Fruit fly (Drosophila melanogaster) whole organism, embryonic: ENCODE results near the gene CG31141.

ENCODE experiments used
- Adf1 ChIP-seq: fragments of 200-800 bp; sonication (Bioruptor generic); IDR thresholded peaks from 2 replicates; pipeline ENCODE4 v1.3.6; 2022; ENCODE audit warnings: missing biosample characterization, missing genetic modification characterization
- B-H1 ChIP-seq: fragments of 200-800 bp; sonication (Bioruptor generic); IDR thresholded peaks from 3 replicates; pipeline ENCODE4 v1.3.6; 2022; ENCODE audit warnings: missing biosample characterization, missing genetic modification characterization
- CG10274 ChIP-seq: fragments of 200-800 bp; sonication (Bioruptor generic); optimal IDR thresholded peaks from 3 replicates; lab custom pipeline; 2017; ENCODE audit warnings: missing biosample characterization, mild to moderate bottlenecking, missing genetic modification characterization
- CG10543 ChIP-seq: fragments of 200-800 bp; sonication (Bioruptor generic); optimal IDR thresholded peaks from 3 replicates; lab custom pipeline; 2017; ENCODE audit warnings: missing biosample characterization, mild to moderate bottlenecking, missing genetic modification characterization, moderate library complexity
- CG10979 ChIP-seq: fragments of 200-800 bp; sonication (Bioruptor generic); optimal IDR thresholded peaks from 2 replicates; lab custom pipeline; 2018; ENCODE audit warnings: missing biosample characterization, mild to moderate bottlenecking, missing genetic modification characterization, moderate library complexity
- CG11247 ChIP-seq: fragments of 200-800 bp; sonication (Bioruptor generic); IDR thresholded peaks from 2 replicates; pipeline ENCODE4 v1.3.6; 2022; ENCODE audit warnings: missing biosample characterization, missing genetic modification characterization
- CG11560 ChIP-seq: fragments of 200-800 bp; sonication (Bioruptor generic); IDR thresholded peaks from 3 replicates; pipeline ENCODE4 v1.3.6; 2022; ENCODE audit warnings: missing biosample characterization, missing genetic modification characterization
- CG11695 ChIP-seq: fragments of 200-800 bp; sonication (Bioruptor generic); IDR thresholded peaks from 3 replicates; pipeline ENCODE4 v1.3.6; 2022; ENCODE audit warnings: missing biosample characterization, missing genetic modification characterization
- CG12104 ChIP-seq: fragments of 200-800 bp; sonication (Bioruptor generic); optimal IDR thresholded peaks from 3 replicates; lab custom pipeline; 2016; ENCODE audit warnings: missing biosample characterization, missing genetic modification characterization
- CG14860 ChIP-seq: fragments of 200-800 bp; sonication (Bioruptor generic); IDR thresholded peaks from 3 replicates; pipeline ENCODE4 v1.3.6; 2022; ENCODE audit warnings: missing biosample characterization, missing genetic modification characterization; ENCODE audit not compliant: partially characterized antibody
- CG15514 ChIP-seq: fragments of 200-800 bp; sonication (Bioruptor generic); optimal IDR thresholded peaks from 3 replicates; lab custom pipeline; 2017; ENCODE audit warnings: missing biosample characterization, missing genetic modification characterization, mild to moderate bottlenecking, moderate library complexity, missing genetic modification reagents
- CG16779 ChIP-seq: fragments of 200-800 bp; sonication (Bioruptor generic); IDR thresholded peaks from 2 replicates; pipeline ENCODE4 v1.3.6; 2022; ENCODE audit warnings: missing biosample characterization, missing genetic modification characterization
- CG18599 ChIP-seq: fragments of 200-800 bp; sonication (Bioruptor generic); optimal IDR thresholded peaks from 3 replicates; lab custom pipeline; 2017; ENCODE audit warnings: missing biosample characterization, missing genetic modification characterization, mild to moderate bottlenecking, moderate library complexity, missing genetic modification reagents
- CG2889 ChIP-seq: fragments of 200-800 bp; sonication (Bioruptor generic); IDR thresholded peaks from 3 replicates; pipeline ENCODE4 v1.3.6; 2022; ENCODE audit warnings: missing biosample characterization, missing genetic modification characterization
- CG30431 ChIP-seq: fragments of 200-800 bp; sonication (Bioruptor generic); optimal IDR thresholded peaks from 2 replicates; lab custom pipeline; 2017; ENCODE audit warnings: missing biosample characterization, missing genetic modification characterization
- CG32767 ChIP-seq: fragments of 200-800 bp; sonication (Bioruptor generic); IDR thresholded peaks from 2 replicates; pipeline ENCODE4 v1.3.6; 2022; ENCODE audit warnings: missing biosample characterization, missing genetic modification characterization
- CG3281 ChIP-seq: fragments of 200-800 bp; sonication (Bioruptor generic); optimal IDR thresholded peaks from 3 replicates; lab custom pipeline; 2017; ENCODE audit warnings: missing biosample characterization, mild to moderate bottlenecking, missing genetic modification characterization
- CG34376 ChIP-seq: fragments of 200-800 bp; sonication (Bioruptor generic); optimal IDR thresholded peaks from 2 replicates; lab custom pipeline; 2018; ENCODE audit warnings: missing biosample characterization, mild to moderate bottlenecking, missing genetic modification characterization
- CG6254 ChIP-seq: fragments of 200-800 bp; sonication (Bioruptor generic); optimal IDR thresholded peaks from 3 replicates; lab custom pipeline; 2017; ENCODE audit warnings: mild to moderate bottlenecking, missing biosample characterization, missing genetic modification reagents, missing genetic modification characterization
- CG6813 ChIP-seq: fragments of 200-800 bp; sonication (Bioruptor generic); optimal IDR thresholded peaks from 2 replicates; lab custom pipeline; 2017; ENCODE audit warnings: missing biosample characterization, missing genetic modification characterization, mild to moderate bottlenecking, moderate library complexity, missing genetic modification reagents
- CG8290 ChIP-seq, 3 experiments: fragments of 200-800 bp; sonication (Bioruptor generic); optimal IDR thresholded peaks; 2 replicates each; lab custom pipeline; 2016 to 2019; ENCODE audit warnings: missing biosample characterization in 3 of 3, missing genetic modification characterization in 3 of 3, mild to moderate bottlenecking in 2 of 3, moderate library complexity in 1 of 3
- CTCF ChIP-seq: fragments of 200-800 bp; sonication (Bioruptor generic); optimal IDR thresholded peaks from 2 replicates; lab custom pipeline; 2017; ENCODE audit warnings: missing biosample characterization, mild to moderate bottlenecking, missing genetic modification characterization, moderate library complexity
- Drgx ChIP-seq: fragments of 200-800 bp; sonication (Bioruptor generic); IDR thresholded peaks from 2 replicates; pipeline ENCODE4 v1.3.6; 2022; ENCODE audit warnings: missing biosample characterization, missing genetic modification characterization
- Fer1 ChIP-seq: fragments of 200-800 bp; sonication (Bioruptor generic); optimal IDR thresholded peaks from 2 replicates; lab custom pipeline; 2017; ENCODE audit warnings: missing biosample characterization, mild to moderate bottlenecking, missing genetic modification characterization
- Fer2 ChIP-seq: fragments of 200-800 bp; sonication (Bioruptor generic); optimal IDR thresholded peaks from 2 replicates; lab custom pipeline; 2018; ENCODE audit warnings: missing biosample characterization, mild to moderate bottlenecking, missing genetic modification characterization, moderate library complexity
- Hand ChIP-seq: fragments of 200-800 bp; sonication (Bioruptor generic); optimal IDR thresholded peaks from 2 replicates; lab custom pipeline; 2017; ENCODE audit warnings: mild to moderate bottlenecking, missing biosample characterization, missing genetic modification reagents, missing genetic modification characterization
- Jarid2 ChIP-seq: fragments of 200-800 bp; sonication (Bioruptor generic); optimal IDR thresholded peaks from 3 replicates; lab custom pipeline; 2017; ENCODE audit warnings: mild to moderate bottlenecking, missing biosample characterization, missing genetic modification reagents, missing genetic modification characterization
- Kr ChIP-seq: fragments of 200-800 bp; sonication (Bioruptor generic); optimal IDR thresholded peaks from 2 replicates; lab custom pipeline; 2017; ENCODE audit warnings: missing biosample characterization, mild to moderate bottlenecking, missing genetic modification characterization
- Lhr ChIP-seq: fragments of 200-800 bp; sonication (Bioruptor generic); optimal IDR thresholded peaks from 3 replicates; lab custom pipeline; 2017; ENCODE audit warnings: mild to moderate bottlenecking, missing biosample characterization, missing genetic modification reagents, missing genetic modification characterization
- MTF-1 ChIP-seq: fragments of 200-800 bp; sonication (Bioruptor generic); optimal IDR thresholded peaks from 2 replicates; lab custom pipeline; 2018; ENCODE audit warnings: missing biosample characterization, mild to moderate bottlenecking, missing genetic modification characterization, borderline replicate concordance
- Med ChIP-seq: fragments of 200-800 bp; sonication (Bioruptor generic); peaks from one replicate; lab custom pipeline; 2016; ENCODE audit warnings: missing biosample characterization, missing genetic modification characterization, mild to moderate bottlenecking, inconsistent platforms, moderate library complexity
- NC2α ChIP-seq: fragments of 200-800 bp; sonication (Bioruptor generic); optimal IDR thresholded peaks from 2 replicates; lab custom pipeline; 2016; ENCODE audit warnings: missing biosample characterization, missing genetic modification characterization
- NC2β ChIP-seq: fragments of 200-800 bp; sonication (Bioruptor generic); optimal IDR thresholded peaks from 2 replicates; lab custom pipeline; 2016; ENCODE audit warnings: missing biosample characterization, missing genetic modification characterization
- Opbp ChIP-seq: fragments of 200-800 bp; sonication (Bioruptor generic); IDR thresholded peaks from 3 replicates; pipeline ENCODE4 v1.3.6; 2022; ENCODE audit warnings: missing biosample characterization, missing genetic modification characterization; ENCODE audit not compliant: partially characterized antibody
- Rx ChIP-seq: fragments of 200-800 bp; sonication (Bioruptor generic); IDR thresholded peaks from 2 replicates; pipeline ENCODE4 v1.3.6; 2022; ENCODE audit warnings: missing biosample characterization, missing genetic modification characterization
- Scr ChIP-seq: fragments of 200-800 bp; sonication (Bioruptor generic); IDR thresholded peaks from 2 replicates; pipeline ENCODE4 v1.3.6; 2022; ENCODE audit warnings: missing biosample characterization, missing genetic modification characterization; ENCODE audit not compliant: partially characterized antibody
- abd-A ChIP-seq: fragments of 200-800 bp; sonication (Bioruptor generic); optimal IDR thresholded peaks from 3 replicates; lab custom pipeline; 2019; ENCODE audit warnings: missing biosample characterization, mild to moderate bottlenecking, missing genetic modification characterization, moderate library complexity
- amos ChIP-seq: fragments of 200-800 bp; sonication (Bioruptor generic); IDR thresholded peaks from 2 replicates; pipeline ENCODE4 v1.3.6; 2022; ENCODE audit warnings: missing biosample characterization, missing genetic modification characterization; ENCODE audit not compliant: partially characterized antibody
- bsh ChIP-seq, 2 experiments: fragments of 200-800 bp; sonication (Bioruptor generic); optimal IDR thresholded peaks; 2 replicates each; lab custom pipeline; 2017 to 2018; ENCODE audit warnings: mild to moderate bottlenecking in 2 of 2, missing biosample characterization in 2 of 2, missing genetic modification characterization in 2 of 2, moderate library complexity in 1 of 2
- ewg ChIP-seq: fragments of 200-800 bp; sonication (Bioruptor generic); optimal IDR thresholded peaks from 3 replicates; lab custom pipeline; 2017; ENCODE audit warnings: mild to moderate bottlenecking, missing biosample characterization, missing genetic modification reagents, missing genetic modification characterization
- gfzf ChIP-seq: fragments of 200-800 bp; sonication (Bioruptor generic); optimal IDR thresholded peaks from 2 replicates; lab custom pipeline; 2016; ENCODE audit warnings: missing biosample characterization, mild to moderate bottlenecking, missing genetic modification characterization, moderate library complexity
- hkb ChIP-seq, 2 experiments: fragments of 200-800 bp in 1 of 2; fragments of >200 bp in 1 of 2; sonication (Bioruptor generic) in 1 of 2; IDR thresholded peaks in 1 of 2; optimal IDR thresholded peaks in 1 of 2; 2 replicates each; pipeline versions ENCODE4 v1.3.6 to Lab custom; 2017 to 2022; ENCODE audit warnings: missing biosample characterization in 1 of 2, missing genetic modification characterization in 1 of 2
- klu ChIP-seq: fragments of 200-800 bp; sonication (Bioruptor generic); IDR thresholded peaks from 2 replicates; pipeline ENCODE4 v1.3.6; 2022; ENCODE audit warnings: missing biosample characterization, missing genetic modification characterization
- pros ChIP-seq: fragments of 200-800 bp; sonication (Bioruptor generic); optimal IDR thresholded peaks from 3 replicates; lab custom pipeline; 2019; ENCODE audit warnings: missing biosample characterization, mild to moderate bottlenecking, missing genetic modification characterization, moderate library complexity
- scrt ChIP-seq: fragments of 200-800 bp; sonication (Bioruptor generic); optimal IDR thresholded peaks from 2 replicates; lab custom pipeline; 2018; ENCODE audit warnings: missing biosample characterization, mild to moderate bottlenecking, missing genetic modification characterization, moderate library complexity
- sr ChIP-seq: fragments of 200-800 bp; sonication (Bioruptor generic); IDR thresholded peaks from 3 replicates; pipeline ENCODE4 v1.3.6; 2022; ENCODE audit warnings: missing biosample characterization, missing genetic modification characterization
- trem ChIP-seq: fragments of 200-800 bp; optimal IDR thresholded peaks from 3 replicates; lab custom pipeline; 2019; ENCODE audit warnings: missing biosample characterization, mild to moderate bottlenecking, missing genetic modification characterization, moderate library complexity
- yki ChIP-seq: fragments of >200 bp; optimal IDR thresholded peaks from 3 replicates; lab custom pipeline; 2018

CG31141 gene

dm6 chr3R:23962781-23963222 is 39.7 kb downstream of the CG31141 start, which contains the start of gene CG31140 (continued):
- TF ChIP-seq hkb (optimal IDR thresholded peaks at IDR 0.05; lab: Kevin White, UChicago) (no peak), hkb (GFP tag; IDR thresholded peaks at IDR 0.05; lab: Robert Waterston, UW) (0 out of 2 replicates have a peak, but pooled peaks have one; percentile 26), CG12104 (GFP tag; lab: Kevin White, UChicago) (no peak), Fer1 (GFP tag; lab: Kevin White, UChicago) (peak; percentile 67), scrt (peak; percentile 97), CG16779 (GFP tag; lab: Robert Waterston, UW) (peak; percentile 30; the same call in 1 of the 2 replicates), Scr (GFP tag; lab: Robert Waterston, UW) (0 out of 2 replicates have a peak, but pooled peaks have one; percentile 14), CG6254 (GFP tag; lab: Kevin White, UChicago) (peak; percentile 6), CG11560 (tag; lab: Robert Waterston, UW) (no peak), bsh (GFP tag; optimal IDR thresholded peaks at IDR 0.05; lab: Kevin White, UChicago) (peak in 1 of 2 experiments; percentile 38), pros (GFP tag; lab: Kevin White, UChicago) (no peak), CG14860 (GFP tag; lab: Robert Waterston, UW) (no peak), amos (GFP tag; lab: Robert Waterston, UW) (no peak; the same call in 1 of the 2 replicates), CG10979 (peak; percentile 7), CG30431 (GFP tag; lab: Kevin White, UChicago) (no peak), CG10274 (no peak), MTF-1 (peak; percentile 1), yki (peak; percentile 36), Rx (no peak), abd-A (tag; lab: Kevin White, UChicago) (peak; percentile 85), Hand (GFP tag; lab: Kevin White, UChicago) (peak; percentile 64), ewg (GFP tag; lab: Kevin White, UChicago) (peak; percentile 89), gfzf (GFP tag; lab: Kevin White, UChicago) (peak; percentile 55), CG11695 (0 out of 3 replicates have a peak, but pooled peaks have one; percentile 28), CG6813 (GFP tag; lab: Kevin White, UChicago) (peak; percentile 11), CTCF (GFP tag; lab: Kevin White, UChicago) (peak; percentile 31), Fer2 (tag; lab: Kevin White, UChicago) (no peak), CG10543 (peak; percentile 73), NC2α (GFP tag; lab: Kevin White, UChicago) (no peak), NC2β (GFP tag; lab: Kevin White, UChicago) (no peak), Adf1 (peak; percentile 91), klu (GFP tag; lab: Robert Waterston, UW) (no peak), CG3281 (GFP tag; lab: Kevin White, UChicago) (peak; percentile 6), CG2889 (GFP tag; lab: Robert Waterston, UW) (no peak), Opbp (0 out of 3 replicates have a peak, but pooled peaks have one; percentile 16), sr (GFP tag; lab: Robert Waterston, UW) (peak; percentile 38; the same call in 1 of the 3 replicates), Med (GFP tag; lab: Kevin White, UChicago) (peak; percentile 79), Jarid2 (peak; percentile 2), CG8290 (GFP tag; optimal IDR thresholded peaks at IDR 0.05; lab: Kevin White, UChicago) (peak; percentile 36), CG8290 (tag; optimal IDR thresholded peaks at IDR 0.05; lab: Kevin White, UChicago) (peak; percentile 50 to 64), B-H1 (no peak), CG15514 (GFP tag; lab: Kevin White, UChicago) (no peak), trem (tag; lab: Kevin White, UChicago) (peak; percentile 95), CG18599 (peak; percentile 49), CG11247 (GFP tag; lab: Robert Waterston, UW) (no peak), Lhr (peak; percentile 7), CG34376 (GFP tag; lab: Kevin White, UChicago) (peak; percentile 58), Drgx (GFP tag; lab: Robert Waterston, UW) (0 out of 2 replicates have a peak, but pooled peaks have one; percentile 14), Kr (GFP tag; lab: Kevin White, UChicago) (no peak), CG32767 (GFP tag; lab: Robert Waterston, UW) (peak; percentile 71; the same call in 1 of the 2 replicates)
